Worm (Caenorhabditis elegans) whole organism, L4 larva: ENCODE data around the gene col-126.

Source experiments
- daf-12 ChIP-seq: fragments of 150-350 bp; optimal IDR thresholded peaks from 2 replicates; lab custom pipeline; 2014; ENCODE audit warnings: missing biosample characterization, missing genetic modification reagents, missing genetic modification characterization
- lin-39 ChIP-seq: fragments of 150-350 bp; optimal IDR thresholded peaks from 2 replicates; lab custom pipeline; 2014; ENCODE audit warnings: missing biosample characterization, missing genetic modification reagents, missing genetic modification characterization
- nhr-237 ChIP-seq: sonication (generic microtip); optimal IDR thresholded peaks from 2 replicates; lab custom pipeline; 2017; ENCODE audit warnings: missing biosample characterization, missing genetic modification characterization
- nhr-25 ChIP-seq: sonication (generic microtip); optimal IDR thresholded peaks from 2 replicates; lab custom pipeline; 2017; ENCODE audit warnings: missing genetic modification characterization, mild to moderate bottlenecking, missing compliant biosample characterization, antibody characterized with exemption, moderate library complexity, borderline replicate concordance; ENCODE audit not compliant: insufficient read depth
- nhr-6 ChIP-seq: fragments of 150-350 bp; optimal IDR thresholded peaks from 2 replicates; lab custom pipeline; 2014; ENCODE audit warnings: missing biosample characterization, missing genetic modification characterization
- pha-4 ChIP-seq, 2 experiments: fragments of 150-350 bp in 1 of 2; fragments of 200-800 bp in 1 of 2; sonication (Bioruptor generic) in 1 of 2; IDR thresholded peaks in 1 of 2; optimal IDR thresholded peaks in 1 of 2; 2 replicates each; pipeline versions ENCODE4 v1.3.6 to Lab custom; 2014 to 2022; ENCODE audit warnings: missing genetic modification characterization in 2 of 2, missing genetic modification reagents in 2 of 2, missing biosample characterization in 1 of 2, missing compliant biosample characterization in 1 of 2
- skn-1 ChIP-seq: fragments of 150-350 bp; optimal IDR thresholded peaks from 2 replicates; lab custom pipeline; 2014; ENCODE audit warnings: missing biosample characterization, missing genetic modification characterization
- snpc-4 ChIP-seq: fragments of 150-350 bp; optimal IDR thresholded peaks from 2 replicates; lab custom pipeline; 2014; ENCODE audit warnings: missing biosample characterization, missing genetic modification characterization
- spr-1 ChIP-seq: sonication (generic microtip); optimal IDR thresholded peaks from 2 replicates; lab custom pipeline; 2016; ENCODE audit warnings: mild to moderate bottlenecking, missing genetic modification characterization, missing compliant biosample characterization
- tag-97 ChIP-seq: fragments of 200-800 bp; sonication (Bioruptor generic); IDR thresholded peaks from 2 replicates; pipeline ENCODE4 v1.3.6; 2022; ENCODE audit warnings: missing genetic modification characterization, missing compliant biosample characterization

ce11 chrIV:11261535-11261934 is 1.7 kb upstream of the col-126 start, which contains the start of gene F54D1.1:
- TF ChIP-seq daf-12 (tag; lab: Kevin White, UChicago) = no peak
- no peak for TF ChIP-seq skn-1 (tag; lab: Kevin White, UChicago)
- no peak for TF ChIP-seq nhr-237 (tag; lab: Kevin White, UChicago)
- TF ChIP-seq spr-1 = no peak
- no peak for TF ChIP-seq tag-97 (GFP tag; lab: Robert Waterston, UW)
- no peak for TF ChIP-seq pha-4 (GFP tag; IDR thresholded peaks at IDR 0.05; lab: Robert Waterston, UW)
- no peak for TF ChIP-seq pha-4 (tag; optimal IDR thresholded peaks at IDR 0.05; lab: Kevin White, UChicago)
- TF ChIP-seq nhr-25 = no peak
- TF ChIP-seq lin-39 (tag; lab: Kevin White, UChicago) = no peak
- no peak for TF ChIP-seq nhr-6 (tag; lab: Kevin White, UChicago)
- TF ChIP-seq snpc-4 (tag; lab: Kevin White, UChicago) = no peak
